Fruit fly (Drosophila melanogaster) whole organism, embryonic: Measurements from ENCODE around the gene g.

Experiments used
- B-H2 ChIP-seq: fragments of 200-800 bp; sonication (Bioruptor generic); optimal IDR thresholded peaks from 2 replicates; lab custom pipeline; 2018; ENCODE audit warnings: missing biosample characterization, mild to moderate bottlenecking, missing genetic modification characterization
- BtbVII ChIP-seq: fragments of 200-800 bp; sonication (Bioruptor generic); optimal IDR thresholded peaks from 3 replicates; lab custom pipeline; 2017; ENCODE audit warnings: missing biosample characterization, mild to moderate bottlenecking, missing genetic modification characterization
- CG1024 ChIP-seq: fragments of 200-800 bp; sonication (Bioruptor generic); IDR thresholded peaks from 2 replicates; pipeline ENCODE4 v1.3.6; 2022; ENCODE audit warnings: missing biosample characterization, missing genetic modification characterization
- CG11085 ChIP-seq: fragments of 200-800 bp; sonication (Bioruptor generic); IDR thresholded peaks from 2 replicates; pipeline ENCODE4 v1.3.6; 2022; ENCODE audit warnings: missing biosample characterization, missing genetic modification characterization
- CG1233 ChIP-seq: fragments of 200-800 bp; sonication (Bioruptor generic); optimal IDR thresholded peaks from 4 replicates; lab custom pipeline; 2018; ENCODE audit warnings: missing biosample characterization, mild to moderate bottlenecking, missing genetic modification characterization
- CG13894 ChIP-seq: fragments of 200-800 bp; sonication (Bioruptor generic); optimal IDR thresholded peaks from 3 replicates; lab custom pipeline; 2018; ENCODE audit warnings: missing biosample characterization, mild to moderate bottlenecking, missing genetic modification characterization, moderate library complexity
- CG14710 ChIP-seq: fragments of 200-800 bp; sonication (Bioruptor generic); optimal IDR thresholded peaks from 3 replicates; lab custom pipeline; 2019; ENCODE audit warnings: missing biosample characterization, mild to moderate bottlenecking, missing genetic modification characterization, moderate library complexity
- CG15479 ChIP-seq: fragments of 200-800 bp; sonication (Bioruptor generic); optimal IDR thresholded peaks from 3 replicates; lab custom pipeline; 2019; ENCODE audit warnings: missing biosample characterization, mild to moderate bottlenecking, missing genetic modification characterization, moderate library complexity
- CG15514 ChIP-seq: fragments of 200-800 bp; sonication (Bioruptor generic); optimal IDR thresholded peaks from 3 replicates; lab custom pipeline; 2017; ENCODE audit warnings: missing biosample characterization, missing genetic modification characterization, mild to moderate bottlenecking, moderate library complexity, missing genetic modification reagents
- CG15601 ChIP-seq: fragments of 200-800 bp; sonication (Bioruptor generic); optimal IDR thresholded peaks from 3 replicates; lab custom pipeline; 2019; ENCODE audit warnings: missing biosample characterization, mild to moderate bottlenecking, missing genetic modification characterization, moderate library complexity
- CG15696 ChIP-seq: fragments of 200-800 bp; sonication (Bioruptor generic); optimal IDR thresholded peaks from 2 replicates; lab custom pipeline; 2019; ENCODE audit warnings: missing biosample characterization, mild to moderate bottlenecking, missing genetic modification characterization, moderate library complexity
- CG17385 ChIP-seq: fragments of 200-800 bp; sonication (Bioruptor generic); optimal IDR thresholded peaks from 3 replicates; lab custom pipeline; 2018; ENCODE audit warnings: missing biosample characterization, mild to moderate bottlenecking, missing genetic modification characterization
- CG18011 ChIP-seq: fragments of 200-800 bp; sonication (Bioruptor generic); optimal IDR thresholded peaks from 2 replicates; lab custom pipeline; 2017; ENCODE audit warnings: missing biosample characterization, missing genetic modification characterization, mild to moderate bottlenecking, moderate library complexity, missing genotype
- CG1832 ChIP-seq: fragments of 200-800 bp; sonication (Bioruptor generic); optimal IDR thresholded peaks from 2 replicates; lab custom pipeline; 2017; ENCODE audit warnings: missing biosample characterization, mild to moderate bottlenecking, missing genetic modification characterization, inconsistent platforms
- CG2116 ChIP-seq: fragments of 200-800 bp; sonication (Bioruptor generic); optimal IDR thresholded peaks from 3 replicates; lab custom pipeline; 2018; ENCODE audit warnings: missing biosample characterization, mild to moderate bottlenecking, missing genetic modification characterization
- CG2678 ChIP-seq: fragments of 200-800 bp; sonication (Bioruptor generic); optimal IDR thresholded peaks from 3 replicates; lab custom pipeline; 2019; ENCODE audit warnings: missing biosample characterization, mild to moderate bottlenecking, missing genetic modification characterization, moderate library complexity
- CG2875 ChIP-seq: fragments of 200-800 bp; sonication (Bioruptor generic); optimal IDR thresholded peaks from 2 replicates; lab custom pipeline; 2017; ENCODE audit warnings: missing biosample characterization, mild to moderate bottlenecking, missing genetic modification characterization, missing genetic modification reagents
- CG3838 ChIP-seq: fragments of 200-800 bp; sonication (Bioruptor generic); optimal IDR thresholded peaks from 3 replicates; lab custom pipeline; 2016; ENCODE audit warnings: missing biosample characterization, missing genetic modification characterization
- CG5180 ChIP-seq: fragments of 200-800 bp; sonication (Bioruptor generic); optimal IDR thresholded peaks from 3 replicates; lab custom pipeline; 2017; ENCODE audit warnings: missing biosample characterization, missing genetic modification characterization, mild to moderate bottlenecking, moderate library complexity, missing genetic modification reagents
- CG7556 ChIP-seq: fragments of 200-800 bp; sonication (Bioruptor generic); optimal IDR thresholded peaks from 2 replicates; lab custom pipeline; 2017; ENCODE audit warnings: missing biosample characterization, mild to moderate bottlenecking, missing genetic modification characterization
- CG7963 ChIP-seq: fragments of 200-800 bp; sonication (Bioruptor generic); IDR thresholded peaks from 3 replicates; pipeline ENCODE4 v1.3.6; 2022; ENCODE audit warnings: missing biosample characterization, missing genetic modification characterization; ENCODE audit not compliant: partially characterized antibody
- CG8290 ChIP-seq, 3 experiments: fragments of 200-800 bp; sonication (Bioruptor generic); optimal IDR thresholded peaks; 2 replicates each; lab custom pipeline; 2016 to 2019; ENCODE audit warnings: missing biosample characterization in 3 of 3, missing genetic modification characterization in 3 of 3, mild to moderate bottlenecking in 2 of 3, moderate library complexity in 1 of 3
- CoRest ChIP-seq: fragments of 200-800 bp; sonication (Bioruptor generic); optimal IDR thresholded peaks from 3 replicates; lab custom pipeline; 2018; ENCODE audit warnings: missing biosample characterization, mild to moderate bottlenecking, missing genetic modification characterization, moderate library complexity
- Ets65A ChIP-seq: fragments of 200-800 bp; sonication (Bioruptor generic); peaks from one replicate; lab custom pipeline; 2016; ENCODE audit warnings: missing biosample characterization, missing genetic modification characterization
- Ets97D ChIP-seq: fragments of 200-800 bp; sonication (Bioruptor generic); optimal IDR thresholded peaks from 3 replicates; lab custom pipeline; 2016; ENCODE audit warnings: missing biosample characterization, missing genetic modification characterization
- HLH4C ChIP-seq: fragments of 200-800 bp; sonication (Bioruptor generic); IDR thresholded peaks from 3 replicates; pipeline ENCODE4 v1.3.6; 2022; ENCODE audit warnings: missing biosample characterization, missing genetic modification characterization; ENCODE audit not compliant: partially characterized antibody
- Hr51 ChIP-seq, 2 experiments: fragments of 200-800 bp; sonication (Bioruptor generic); optimal IDR thresholded peaks; 2 replicates in 1 of 2; 3 replicates in 1 of 2; lab custom pipeline; 2016 to 2018; ENCODE audit warnings: missing biosample characterization in 2 of 2, missing genetic modification characterization in 2 of 2, mild to moderate bottlenecking in 1 of 2, moderate library complexity in 1 of 2
- Lhr ChIP-seq: fragments of 200-800 bp; sonication (Bioruptor generic); optimal IDR thresholded peaks from 3 replicates; lab custom pipeline; 2017; ENCODE audit warnings: mild to moderate bottlenecking, missing biosample characterization, missing genetic modification reagents, missing genetic modification characterization
- MBD-R2 ChIP-seq: fragments of 200-800 bp; sonication (Bioruptor generic); IDR thresholded peaks from 2 replicates; pipeline ENCODE4 v1.3.6; 2022; ENCODE audit warnings: missing biosample characterization, missing genetic modification characterization
- Meics ChIP-seq: fragments of 200-800 bp; sonication (Bioruptor generic); optimal IDR thresholded peaks from 2 replicates; lab custom pipeline; 2017; ENCODE audit warnings: missing biosample characterization, mild to moderate bottlenecking, missing genetic modification characterization
- Optix ChIP-seq: fragments of 200-800 bp; sonication (Bioruptor generic); IDR thresholded peaks from 3 replicates; pipeline ENCODE4 v1.3.6; 2022; ENCODE audit warnings: missing biosample characterization, missing genetic modification characterization
- Scr ChIP-seq: fragments of 200-800 bp; sonication (Bioruptor generic); IDR thresholded peaks from 2 replicates; pipeline ENCODE4 v1.3.6; 2022; ENCODE audit warnings: missing biosample characterization, missing genetic modification characterization; ENCODE audit not compliant: partially characterized antibody
- YL-1 ChIP-seq: fragments of 200-800 bp; sonication (Bioruptor generic); optimal IDR thresholded peaks from 3 replicates; lab custom pipeline; 2017; ENCODE audit warnings: missing biosample characterization, mild to moderate bottlenecking, missing genetic modification characterization
- amos ChIP-seq: fragments of 200-800 bp; sonication (Bioruptor generic); IDR thresholded peaks from 2 replicates; pipeline ENCODE4 v1.3.6; 2022; ENCODE audit warnings: missing biosample characterization, missing genetic modification characterization; ENCODE audit not compliant: partially characterized antibody
- ara ChIP-seq: fragments of 200-800 bp; sonication (Bioruptor generic); IDR thresholded peaks from 2 replicates; pipeline ENCODE4 v1.3.6; 2022; ENCODE audit warnings: missing biosample characterization, missing genetic modification characterization
- ase ChIP-seq: fragments of 200-800 bp; sonication (Bioruptor generic); IDR thresholded peaks from 3 replicates; pipeline ENCODE4 v1.3.6; 2022; ENCODE audit warnings: missing biosample characterization, missing genetic modification characterization
- chif ChIP-seq, 2 experiments: fragments of 200-800 bp; sonication (Bioruptor generic); optimal IDR thresholded peaks; 3 replicates each; lab custom pipeline; 2016; ENCODE audit warnings: missing biosample characterization in 2 of 2, missing genetic modification characterization in 2 of 2
- chinmo ChIP-seq: fragments of 200-800 bp; sonication (Bioruptor generic); IDR thresholded peaks from 4 replicates; pipeline ENCODE4 v1.3.6; 2022; ENCODE audit warnings: missing biosample characterization, missing genetic modification characterization; ENCODE audit not compliant: partially characterized antibody
- croc ChIP-seq: fragments of 200-800 bp; sonication (Bioruptor generic); conservative IDR thresholded peaks from 3 replicates; pipeline ENCODE4 v1.3.6; 2022; ENCODE audit warnings: missing biosample characterization, missing genetic modification characterization
- gcm2 ChIP-seq: fragments of 200-800 bp; sonication (Bioruptor generic); optimal IDR thresholded peaks from 2 replicates; lab custom pipeline; 2016; ENCODE audit warnings: missing biosample characterization, missing genetic modification characterization
- gro ChIP-seq: fragments of 200-800 bp; sonication (Bioruptor generic); optimal IDR thresholded peaks from 2 replicates; lab custom pipeline; 2016; ENCODE audit warnings: missing biosample characterization, missing genetic modification characterization
- inv ChIP-seq: fragments of 200-800 bp; sonication (Bioruptor generic); IDR thresholded peaks from 2 replicates; pipeline ENCODE4 v1.3.6; 2022; ENCODE audit warnings: missing biosample characterization, missing genetic modification characterization; ENCODE audit not compliant: partially characterized antibody
- lab ChIP-seq: fragments of 200-800 bp; sonication (Bioruptor generic); optimal IDR thresholded peaks from 3 replicates; lab custom pipeline; 2017; ENCODE audit warnings: missing biosample characterization, missing genetic modification characterization, mild to moderate bottlenecking, moderate library complexity, missing genetic modification reagents
- pzg ChIP-seq: fragments of 200-800 bp; sonication (Bioruptor generic); optimal IDR thresholded peaks from 3 replicates; lab custom pipeline; 2018; ENCODE audit warnings: missing biosample characterization, mild to moderate bottlenecking, missing genetic modification characterization, moderate library complexity
- rib ChIP-seq: fragments of 200-800 bp; sonication (Bioruptor generic); IDR thresholded peaks from 2 replicates; pipeline ENCODE4 v1.3.6; 2022; ENCODE audit warnings: missing biosample characterization, missing genetic modification characterization
- sens ChIP-seq: fragments of 200-800 bp; sonication (Bioruptor generic); peaks from one replicate; lab custom pipeline; 2016; ENCODE audit warnings: missing biosample characterization, missing genetic modification characterization
- stwl ChIP-seq: fragments of 200-800 bp; sonication (Bioruptor generic); optimal IDR thresholded peaks from 3 replicates; lab custom pipeline; 2018; ENCODE audit warnings: missing biosample characterization, mild to moderate bottlenecking, missing genetic modification characterization, moderate library complexity
- ttk ChIP-seq: fragments of 200-800 bp; sonication (Bioruptor generic); IDR thresholded peaks from 2 replicates; pipeline ENCODE4 v2.1.2; 2022; ENCODE audit warnings: missing biosample characterization, missing genetic modification characterization

g gene

DNA sequence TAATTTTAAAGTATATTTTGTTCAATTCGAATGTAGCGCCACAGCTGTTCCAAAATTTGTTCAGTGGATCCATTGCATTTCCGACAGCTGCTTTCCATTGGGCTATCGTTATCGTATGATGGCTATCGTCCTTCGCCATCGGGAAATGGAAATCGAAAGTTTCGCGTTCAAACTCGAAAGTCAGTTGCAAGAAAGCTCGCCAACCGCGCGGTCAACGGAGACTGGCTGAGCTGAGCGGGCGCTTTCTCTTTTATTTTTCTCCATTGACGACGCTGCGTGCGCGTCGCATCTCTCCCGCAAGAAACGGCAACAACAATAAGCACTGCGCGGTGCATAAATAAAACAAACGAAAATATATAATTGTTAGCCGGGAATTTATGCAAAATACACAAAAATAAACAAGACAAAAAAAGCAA lies 47.5 kb upstream of the g start, which contains the start of gene inaE (continued):
- TF ChIP-seq sens: peak; percentile 57
- peak; percentile 20 for TF ChIP-seq CG1233
- no peak for TF ChIP-seq ase (GFP tag; lab: Robert Waterston, UW)
- no peak for TF ChIP-seq Optix
- TF ChIP-seq CG2875 (GFP tag; lab: Kevin White, UChicago): no peak
- TF ChIP-seq gcm2: no peak
- TF ChIP-seq Ets97D (GFP tag; lab: Kevin White, UChicago): peak; percentile 64
- TF ChIP-seq CG13894 (tag; lab: Kevin White, UChicago): no peak
- peak; percentile 45; the same call in 1 of the 2 replicates for TF ChIP-seq amos
- TF ChIP-seq CG8290 (GFP tag; optimal IDR thresholded peaks at IDR 0.05; lab: Kevin White, UChicago): no peak
- TF ChIP-seq CG8290 (tag; optimal IDR thresholded peaks at IDR 0.05; lab: Kevin White, UChicago): peak in 1 of 2 experiments; percentile 63
- TF ChIP-seq CG15696: no peak
- TF ChIP-seq ttk (GFP tag; lab: Robert Waterston, UW): no peak
- no peak for TF ChIP-seq chif (GFP tag; optimal IDR thresholded peaks at IDR 0.05; lab: Kevin White, UChicago)
- no peak for TF ChIP-seq CG3838 (GFP tag; lab: Kevin White, UChicago)
- TF ChIP-seq CG1832 (GFP tag; lab: Kevin White, UChicago): no peak
- TF ChIP-seq stwl (tag; lab: Kevin White, UChicago): peak; percentile 69
- peak; percentile 29; the same call in 1 of the 2 replicates for TF ChIP-seq MBD-R2
- TF ChIP-seq Ets65A: peak; percentile 58
- peak; percentile 39; the same call in 1 of the 2 replicates for TF ChIP-seq inv (GFP tag; lab: Robert Waterston, UW)
- TF ChIP-seq CG2116 (GFP tag; lab: Kevin White, UChicago): peak; percentile 62
- peak; percentile 79 for TF ChIP-seq CG15514 (GFP tag; lab: Kevin White, UChicago)
- peak; percentile 4 for TF ChIP-seq YL-1 (GFP tag; lab: Kevin White, UChicago)
- TF ChIP-seq CG17385 (GFP tag; lab: Kevin White, UChicago): no peak
- peak; percentile 41 for TF ChIP-seq Scr (GFP tag; lab: Robert Waterston, UW)
- TF ChIP-seq CG7556 (GFP tag; lab: Kevin White, UChicago): no peak
- 0 out of 4 replicates have a peak, but pooled peaks have one; percentile 63 for TF ChIP-seq chinmo (GFP tag; lab: Robert Waterston, UW)
- TF ChIP-seq CG5180 (GFP tag; lab: Kevin White, UChicago): peak; percentile 84
- peak; percentile 39 for TF ChIP-seq lab (GFP tag; lab: Kevin White, UChicago)
- TF ChIP-seq ara (GFP tag; lab: Robert Waterston, UW): peak; percentile 30; the same call in 1 of the 2 replicates
- TF ChIP-seq CG2678 (tag; lab: Kevin White, UChicago): peak; percentile 11
- no peak for TF ChIP-seq CG15479 (GFP tag; lab: Kevin White, UChicago)
- peak; percentile 27 for TF ChIP-seq CoRest (tag; lab: Kevin White, UChicago)
- peak; percentile 74 for TF ChIP-seq pzg (GFP tag; lab: Kevin White, UChicago)
- peak; percentile 88 for TF ChIP-seq CG14710
- no peak for TF ChIP-seq croc (GFP tag; lab: Robert Waterston, UW)
- peak; percentile 38 for TF ChIP-seq gro (GFP tag; lab: Kevin White, UChicago)
- TF ChIP-seq CG11085 (GFP tag; lab: Robert Waterston, UW): no peak
- peak; percentile 72 for TF ChIP-seq HLH4C (GFP tag; lab: Robert Waterston, UW)
- peak; percentile 38 for TF ChIP-seq B-H2 (GFP tag; lab: Kevin White, UChicago)
- no peak for TF ChIP-seq CG18011 (GFP tag; lab: Kevin White, UChicago)
- TF ChIP-seq CG15601 (tag; lab: Kevin White, UChicago): peak; percentile 21
- peak; percentile 45; the same call in 1 of the 2 replicates for TF ChIP-seq CG1024 (GFP tag; lab: Robert Waterston, UW)
- TF ChIP-seq CG7963 (GFP tag; lab: Robert Waterston, UW): 0 out of 3 replicates have a peak, but pooled peaks have one; percentile 36
- no peak for TF ChIP-seq Hr51 (GFP tag; optimal IDR thresholded peaks at IDR 0.05; lab: Kevin White, UChicago)
- peak; percentile 60 for TF ChIP-seq rib
- no peak for TF ChIP-seq Meics
- TF ChIP-seq BtbVII: peak; percentile 43
- TF ChIP-seq Lhr: peak; percentile 33
